Fruit fly (Drosophila melanogaster): ENCODE data around the gene fipi.
A peak's percentile ranks its signal among the peaks of the same experiment; 100 is the strongest.

The fipi gene

dm6 chr2L:4821319-4821717 lies 27.5 kb upstream of the fipi start (continued):
- TF ChIP-seq Blimp-1 (GFP tag; optimal IDR thresholded peaks at IDR 0.05) (peak; percentile 55), CG13296 (GFP tag; optimal IDR thresholded peaks at IDR 0.05) (peak; percentile 88), HLH3B (GFP tag; IDR thresholded peaks at IDR 0.05) (peak; percentile 31; the same call in 1 of the 2 replicates), CG1792 (GFP tag; optimal IDR thresholded peaks at IDR 0.05) (peak; percentile 39), CG18476 (GFP tag; optimal IDR thresholded peaks at IDR 0.05) (peak; percentile 65), Drgx (GFP tag; IDR thresholded peaks at IDR 0.05) (peak; percentile 70), CG11093 (GFP tag; IDR thresholded peaks at IDR 0.05) (0 out of 3 replicates have a peak, but pooled peaks have one; percentile 7), CG10654 (GFP tag; optimal IDR thresholded peaks at IDR 0.05) (peak; percentile 20), rib (GFP tag; IDR thresholded peaks at IDR 0.05) (peak; percentile 20; the same call in 1 of the 2 replicates), Atf6 (GFP tag; IDR thresholded peaks at IDR 0.05) (peak; percentile 83), CG7987 (GFP tag; optimal IDR thresholded peaks at IDR 0.05) (no peak), tin (GFP tag; optimal IDR thresholded peaks at IDR 0.05) (peak; percentile 61), CG11504 (tag; optimal IDR thresholded peaks at IDR 0.05) (peak; percentile 83), kay (GFP tag; optimal IDR thresholded peaks at IDR 0.05) (peak; percentile 34), E2f2 (GFP tag; IDR thresholded peaks at IDR 0.05) (peak; percentile 42), wdn (GFP tag; IDR thresholded peaks at IDR 0.05) (peak; percentile 51; the same call in 1 of the 2 replicates), CG15479 (GFP tag; optimal IDR thresholded peaks at IDR 0.05) (peak; percentile 34), CG17385 (GFP tag; optimal IDR thresholded peaks at IDR 0.05) (peak; percentile 64), exex (tag; optimal IDR thresholded peaks at IDR 0.05) (peak; percentile 27), ato (GFP tag; IDR thresholded peaks at IDR 0.05; ENCODE audit: partially characterized antibody) (no peak), CG17912 (GFP tag; optimal IDR thresholded peaks at IDR 0.05) (no peak), BtbVII (GFP tag; optimal IDR thresholded peaks at IDR 0.05) (peak; percentile 70), pb (GFP tag; optimal IDR thresholded peaks at IDR 0.05) (no peak), CG6813 (GFP tag; optimal IDR thresholded peaks at IDR 0.05) (peak; percentile 50), CG9215 (GFP tag; IDR thresholded peaks at IDR 0.05) (peak; percentile 64), CG5245 (GFP tag; optimal IDR thresholded peaks at IDR 0.05) (no peak), gro (GFP tag; optimal IDR thresholded peaks at IDR 0.05) (peak; percentile 56), CG1529 (GFP tag; optimal IDR thresholded peaks at IDR 0.05) (peak; percentile 39), CG11695 (GFP tag; IDR thresholded peaks at IDR 0.05) (peak; percentile 75), Stat92E (GFP tag; optimal IDR thresholded peaks at IDR 0.05) (no peak), br (optimal IDR thresholded peaks at IDR 0.05) (no peak), CG8478 (optimal IDR thresholded peaks at IDR 0.05) (no peak), ken (GFP tag; IDR thresholded peaks at IDR 0.05) (peak; percentile 39; the same call in 1 of the 3 replicates), CG14441 (GFP tag; IDR thresholded peaks at IDR 0.05) (peak; percentile 54), Optix (GFP tag; IDR thresholded peaks at IDR 0.05) (peak; percentile 55; the same call in 1 of the 3 replicates), Hand (GFP tag; optimal IDR thresholded peaks at IDR 0.05) (peak; percentile 85), CG15269 (tag; optimal IDR thresholded peaks at IDR 0.05) (peak; percentile 74), NfI (GFP tag; optimal IDR thresholded peaks at IDR 0.05) (peak; percentile 70), dimm (GFP tag; IDR thresholded peaks at IDR 0.05) (peak; percentile 22; the same call in 1 of the 2 replicates), sim (GFP tag; IDR thresholded peaks at IDR 0.05) (no peak), slou (GFP tag; optimal IDR thresholded peaks at IDR 0.05) (peak; percentile 58), ATbp (GFP tag; optimal IDR thresholded peaks at IDR 0.05) (peak; percentile 46), eve (GFP tag; optimal IDR thresholded peaks at IDR 0.05) (no peak), CG18599 (GFP tag; optimal IDR thresholded peaks at IDR 0.05) (peak; percentile 91), knrl (GFP tag; IDR thresholded peaks at IDR 0.05; ENCODE audit: partially characterized antibody) (no peak; the same call in 2 of the 3 replicates), sens-2 (GFP tag; IDR thresholded peaks at IDR 0.05) (no peak), ttk (GFP tag; IDR thresholded peaks at IDR 0.05) (peak; percentile 30; the same call in 1 of the 2 replicates), Sin3A (optimal IDR thresholded peaks at IDR 0.05) (no peak), CG15514 (GFP tag; optimal IDR thresholded peaks at IDR 0.05) (peak; percentile 59), Fer3 (tag; optimal IDR thresholded peaks at IDR 0.05) (peak; percentile 78), CG10274 (GFP tag; optimal IDR thresholded peaks at IDR 0.05) (peak; percentile 5)
